Fruit fly (Drosophila melanogaster) whole organism, embryonic: ENCODE data around the gene Npc2f.

ENCODE experiments used
- Atf6 ChIP-seq: fragments of 200-800 bp; sonication (Bioruptor generic); IDR thresholded peaks from 2 replicates; pipeline ENCODE4 v1.3.6; 2022; ENCODE audit warnings: missing biosample characterization, missing genetic modification characterization
- B-H2 ChIP-seq: fragments of 200-800 bp; sonication (Bioruptor generic); optimal IDR thresholded peaks from 2 replicates; lab custom pipeline; 2018; ENCODE audit warnings: missing biosample characterization, mild to moderate bottlenecking, missing genetic modification characterization
- BEAF-32 ChIP-seq: fragments of 200-800 bp; sonication (Bioruptor generic); optimal IDR thresholded peaks from 3 replicates; lab custom pipeline; 2017; ENCODE audit warnings: missing biosample characterization, missing genetic modification characterization, mild to moderate bottlenecking, moderate library complexity, missing genetic modification reagents
- BtbVII ChIP-seq: fragments of 200-800 bp; sonication (Bioruptor generic); optimal IDR thresholded peaks from 3 replicates; lab custom pipeline; 2017; ENCODE audit warnings: missing biosample characterization, mild to moderate bottlenecking, missing genetic modification characterization
- CG10462 ChIP-seq: fragments of 200-800 bp; sonication (Bioruptor generic); optimal IDR thresholded peaks from 2 replicates; lab custom pipeline; 2016; ENCODE audit warnings: missing biosample characterization, missing genetic modification characterization
- CG11398 ChIP-seq: fragments of 200-800 bp; sonication (Bioruptor generic); optimal IDR thresholded peaks from 2 replicates; lab custom pipeline; 2016; ENCODE audit warnings: missing biosample characterization, missing genetic modification characterization
- CG12744 ChIP-seq: fragments of 200-800 bp; sonication (Bioruptor generic); optimal IDR thresholded peaks from 2 replicates; lab custom pipeline; 2016; ENCODE audit warnings: missing biosample characterization, missing genetic modification characterization
- CG13296 ChIP-seq: fragments of 200-800 bp; sonication (Bioruptor generic); optimal IDR thresholded peaks from 3 replicates; lab custom pipeline; 2018; ENCODE audit warnings: missing biosample characterization, mild to moderate bottlenecking, missing genetic modification characterization
- CG2129 ChIP-seq: fragments of 200-800 bp; sonication (Bioruptor generic); IDR thresholded peaks from 2 replicates; pipeline ENCODE4 v1.3.6; 2022; ENCODE audit warnings: missing biosample characterization, missing genetic modification characterization; ENCODE audit not compliant: partially characterized antibody
- CG3163 ChIP-seq: fragments of 200-800 bp; sonication (Bioruptor generic); optimal IDR thresholded peaks from 3 replicates; lab custom pipeline; 2016; ENCODE audit warnings: missing biosample characterization, missing genetic modification characterization
- CG4424 ChIP-seq: fragments of 200-800 bp; sonication (Bioruptor generic); optimal IDR thresholded peaks from 3 replicates; lab custom pipeline; 2016; ENCODE audit warnings: missing biosample characterization, missing genetic modification characterization
- CG4617 ChIP-seq: fragments of 200-800 bp; sonication (Bioruptor generic); optimal IDR thresholded peaks from 3 replicates; lab custom pipeline; 2016; ENCODE audit warnings: missing biosample characterization, missing genetic modification characterization, borderline replicate concordance
- CG6765 ChIP-seq: fragments of 200-800 bp; sonication (Bioruptor generic); optimal IDR thresholded peaks from 3 replicates; lab custom pipeline; 2017; ENCODE audit warnings: missing biosample characterization, mild to moderate bottlenecking, missing genetic modification characterization
- CG7786 ChIP-seq: fragments of 200-800 bp; sonication (Bioruptor generic); optimal IDR thresholded peaks from 2 replicates; lab custom pipeline; 2016; ENCODE audit warnings: missing biosample characterization, missing genetic modification characterization
- CG7963 ChIP-seq: fragments of 200-800 bp; sonication (Bioruptor generic); IDR thresholded peaks from 3 replicates; pipeline ENCODE4 v1.3.6; 2022; ENCODE audit warnings: missing biosample characterization, missing genetic modification characterization; ENCODE audit not compliant: partially characterized antibody
- CG9932 ChIP-seq: fragments of 200-800 bp; sonication (Bioruptor generic); IDR thresholded peaks from 2 replicates; pipeline ENCODE4 v1.3.6; 2022; ENCODE audit warnings: missing biosample characterization, missing genetic modification characterization
- CHES-1-like ChIP-seq: fragments of 200-800 bp; sonication (Bioruptor generic); optimal IDR thresholded peaks from 2 replicates; lab custom pipeline; 2016; ENCODE audit warnings: missing biosample characterization, missing genetic modification characterization
- D19B ChIP-seq: fragments of 200-800 bp; sonication (Bioruptor generic); optimal IDR thresholded peaks from 2 replicates; lab custom pipeline; 2017; ENCODE audit warnings: missing biosample characterization, mild to moderate bottlenecking, missing genetic modification characterization
- Fer1 ChIP-seq: fragments of 200-800 bp; sonication (Bioruptor generic); optimal IDR thresholded peaks from 2 replicates; lab custom pipeline; 2017; ENCODE audit warnings: missing biosample characterization, mild to moderate bottlenecking, missing genetic modification characterization
- HHEX ChIP-seq: fragments of 200-800 bp; sonication (Bioruptor generic); optimal IDR thresholded peaks from 3 replicates; lab custom pipeline; 2017; ENCODE audit warnings: missing biosample characterization, mild to moderate bottlenecking, missing genetic modification characterization, missing genetic modification reagents
- Lhr ChIP-seq: fragments of 200-800 bp; sonication (Bioruptor generic); optimal IDR thresholded peaks from 3 replicates; lab custom pipeline; 2017; ENCODE audit warnings: mild to moderate bottlenecking, missing biosample characterization, missing genetic modification reagents, missing genetic modification characterization
- Max ChIP-seq: fragments of 200-800 bp; sonication (Bioruptor generic); optimal IDR thresholded peaks from 2 replicates; lab custom pipeline; 2016; ENCODE audit warnings: missing biosample characterization, mild to moderate bottlenecking, missing genetic modification characterization
- Nf-YC ChIP-seq: fragments of 200-800 bp; optimal IDR thresholded peaks from 3 replicates; lab custom pipeline; 2019; ENCODE audit warnings: missing biosample characterization, mild to moderate bottlenecking, missing genetic modification characterization, moderate library complexity
- Pdp1 ChIP-seq, 2 experiments: fragments of 200-800 bp; sonication (Bioruptor generic); optimal IDR thresholded peaks; 3 replicates each; lab custom pipeline; 2016; ENCODE audit warnings: missing biosample characterization in 2 of 2, missing genetic modification characterization in 2 of 2, mild to moderate bottlenecking in 1 of 2, moderate library complexity in 1 of 2
- Sox100B ChIP-seq: fragments of 200-800 bp; sonication (Bioruptor generic); optimal IDR thresholded peaks from 3 replicates; lab custom pipeline; 2018; ENCODE audit warnings: missing biosample characterization, mild to moderate bottlenecking, missing genetic modification characterization
- ab ChIP-seq: fragments of 200-800 bp; sonication (Bioruptor generic); optimal IDR thresholded peaks from 2 replicates; lab custom pipeline; 2016; ENCODE audit warnings: missing biosample characterization, missing genetic modification characterization
- chm ChIP-seq: fragments of 200-800 bp; sonication (Bioruptor generic); IDR thresholded peaks from 2 replicates; pipeline ENCODE4 v1.3.6; 2022; ENCODE audit warnings: missing biosample characterization, missing genetic modification characterization
- ci ChIP-seq: fragments of 200-800 bp; sonication (Bioruptor generic); IDR thresholded peaks from 3 replicates; pipeline ENCODE4 v1.3.6; 2022; ENCODE audit warnings: missing biosample characterization, missing genetic modification characterization
- dmrt11E ChIP-seq: fragments of 200-800 bp; sonication (Bioruptor generic); optimal IDR thresholded peaks from 3 replicates; lab custom pipeline; 2018; ENCODE audit warnings: missing biosample characterization, mild to moderate bottlenecking, missing genetic modification characterization, moderate library complexity
- emc ChIP-seq: fragments of 200-800 bp; sonication (Bioruptor generic); optimal IDR thresholded peaks from 2 replicates; lab custom pipeline; 2016; ENCODE audit warnings: missing biosample characterization, missing genetic modification characterization
- grn ChIP-seq: fragments of 200-800 bp; sonication (Bioruptor generic); optimal IDR thresholded peaks from 3 replicates; lab custom pipeline; 2017; ENCODE audit warnings: missing biosample characterization, missing genetic modification characterization
- gt ChIP-seq: fragments of 200-800 bp; sonication (Bioruptor generic); IDR thresholded peaks from 2 replicates; pipeline ENCODE4 v1.3.6; 2022; ENCODE audit warnings: missing biosample characterization, missing genetic modification characterization
- nerfin-2 ChIP-seq: fragments of 200-800 bp; sonication (Bioruptor generic); IDR thresholded peaks from 2 replicates; pipeline ENCODE4 v1.3.6; 2022; ENCODE audit warnings: missing biosample characterization, missing genetic modification characterization; ENCODE audit not compliant: partially characterized antibody
- peb ChIP-seq: fragments of 200-800 bp; sonication (Bioruptor generic); IDR thresholded peaks from 2 replicates; pipeline ENCODE4 v1.3.6; 2022; ENCODE audit warnings: missing biosample characterization, missing genetic modification characterization
- ro ChIP-seq: fragments of 200-800 bp; sonication (Bioruptor generic); IDR thresholded peaks from 2 replicates; pipeline ENCODE4 v1.3.6; 2022; ENCODE audit warnings: missing biosample characterization, missing genetic modification characterization
- sna ChIP-seq: fragments of 200-800 bp; sonication (Bioruptor generic); IDR thresholded peaks from 2 replicates; pipeline ENCODE4 v1.3.6; 2022; ENCODE audit warnings: missing biosample characterization, missing genetic modification characterization; ENCODE audit not compliant: partially characterized antibody
- unc-4 ChIP-seq: fragments of 200-800 bp; sonication (Bioruptor generic); IDR thresholded peaks from 2 replicates; pipeline ENCODE4 v1.3.6; 2022; ENCODE audit warnings: missing biosample characterization, missing genetic modification characterization; ENCODE audit not compliant: partially characterized antibody
- usp ChIP-seq: fragments of >200 bp; optimal IDR thresholded peaks from 2 replicates; lab custom pipeline; 2017; ENCODE audit warnings: missing biosample characterization, missing genetic modification characterization
- yki ChIP-seq: fragments of >200 bp; optimal IDR thresholded peaks from 3 replicates; lab custom pipeline; 2018

Npc2f gene

dm6 chr3R:24108902-24109389, 28.7 kb upstream of the Npc2f start, which contains the start of the genes eIF4EHP and CG18428 (continued):
- peak; percentile 99 for TF ChIP-seq D19B (GFP tag; lab: Kevin White, UChicago)
- TF ChIP-seq CG6765 (GFP tag; lab: Kevin White, UChicago): peak; percentile 98
- TF ChIP-seq ro (GFP tag; lab: Robert Waterston, UW): no peak
- no peak for TF ChIP-seq CG2129
- TF ChIP-seq sna (GFP tag; lab: Robert Waterston, UW): no peak
- peak; percentile 95 for TF ChIP-seq Lhr (GFP tag; lab: Kevin White, UChicago)
- no peak for TF ChIP-seq usp
- TF ChIP-seq CG4424 (GFP tag; lab: Kevin White, UChicago): peak; percentile 98
- peak; percentile 96 for TF ChIP-seq CG4617 (GFP tag; lab: Kevin White, UChicago)
- TF ChIP-seq B-H2 (GFP tag; lab: Kevin White, UChicago): peak; percentile 100
- peak; percentile 99 for TF ChIP-seq BtbVII
- no peak for TF ChIP-seq yki (lab: Kevin White, UChicago)
- peak; percentile 84 for TF ChIP-seq CG12744 (GFP tag; lab: Kevin White, UChicago)
- TF ChIP-seq CG11398 (GFP tag; lab: Kevin White, UChicago): peak; percentile 79
- no peak for TF ChIP-seq gt (GFP tag; lab: Robert Waterston, UW)
- no peak; the same call in 2 of the 3 replicates for TF ChIP-seq ci (GFP tag; lab: Robert Waterston, UW)
- TF ChIP-seq Nf-YC (tag; lab: Kevin White, UChicago): peak; percentile 95
- TF ChIP-seq CG10462 (GFP tag; lab: Kevin White, UChicago): peak; percentile 97
- peak; percentile 98 for TF ChIP-seq HHEX
- TF ChIP-seq emc (GFP tag; lab: Kevin White, UChicago): peak; percentile 73
- TF ChIP-seq peb (GFP tag; lab: Robert Waterston, UW): no peak; the same call in none of the 2 replicates
- TF ChIP-seq grn (GFP tag; lab: Kevin White, UChicago): peak; percentile 58
- no peak for TF ChIP-seq unc-4 (GFP tag; lab: Robert Waterston, UW)
- no peak for TF ChIP-seq CG7963 (GFP tag; lab: Robert Waterston, UW)
- peak; percentile 100 for TF ChIP-seq CG13296
- TF ChIP-seq Pdp1 (GFP tag; optimal IDR thresholded peaks at IDR 0.05; lab: Kevin White, UChicago): peak; percentile 85 to 86
- TF ChIP-seq CG7786 (GFP tag; lab: Kevin White, UChicago): peak; percentile 89
- TF ChIP-seq Sox100B: peak; percentile 100
- TF ChIP-seq dmrt11E (tag; lab: Kevin White, UChicago): peak; percentile 100
- TF ChIP-seq BEAF-32 (GFP tag; lab: Kevin White, UChicago): peak; percentile 35
- TF ChIP-seq CHES-1-like (GFP tag; lab: Kevin White, UChicago): peak; percentile 87
- peak; percentile 100 for TF ChIP-seq Fer1 (GFP tag; lab: Kevin White, UChicago)
- TF ChIP-seq CG9932: no peak
- TF ChIP-seq ab: peak; percentile 67
- TF ChIP-seq nerfin-2 (GFP tag; lab: Robert Waterston, UW): no peak
- TF ChIP-seq chm (GFP tag; lab: Robert Waterston, UW): peak; percentile 97; the same call in 1 of the 2 replicates
- TF ChIP-seq Atf6 (GFP tag; lab: Robert Waterston, UW): no peak
- peak; percentile 97 for TF ChIP-seq Max
- peak; percentile 62 for TF ChIP-seq CG3163 (GFP tag; lab: Kevin White, UChicago)
- TF ChIP-seq, all 482 proteins: peak for 333
